Fruit fly (Drosophila melanogaster): ENCODE results near the gene CG4911.

The CG4911 gene

dm6 chr3L:9028057-9028456 lies 44.5 kb downstream of the CG4911 start (continued):
- TF ChIP-seq unc-4 (GFP tag; IDR thresholded peaks at IDR 0.05; ENCODE audit: partially characterized antibody) (no peak), Nf-YB (GFP tag; optimal IDR thresholded peaks at IDR 0.05) (no peak), CG12942 (GFP tag; optimal IDR thresholded peaks at IDR 0.05) (no peak), D (optimal IDR thresholded peaks at IDR 0.05) (no peak), D (GFP tag; optimal IDR thresholded peaks at IDR 0.05) (peak; percentile 38), Dll (GFP tag; IDR thresholded peaks at IDR 0.05; ENCODE audit: partially characterized antibody) (no peak), pho (GFP tag; optimal IDR thresholded peaks at IDR 0.05) (no peak), CG1024 (GFP tag; IDR thresholded peaks at IDR 0.05) (peak; percentile 30; the same call in 1 of the 2 replicates), sim (GFP tag; IDR thresholded peaks at IDR 0.05) (no peak), tll (GFP tag; optimal IDR thresholded peaks at IDR 0.05) (no peak), dpn (GFP tag; optimal IDR thresholded peaks at IDR 0.05) (peak; percentile 33 to 48), vfl (GFP tag; optimal IDR thresholded peaks at IDR 0.05) (no peak), CG11695 (GFP tag; IDR thresholded peaks at IDR 0.05) (peak; percentile 23; the same call in 1 of the 3 replicates), lab (GFP tag; optimal IDR thresholded peaks at IDR 0.05) (no peak), CG3726 (GFP tag; IDR thresholded peaks at IDR 0.05) (no peak), gsb (GFP tag; IDR thresholded peaks at IDR 0.05) (no peak), CG10959 (GFP tag; IDR thresholded peaks at IDR 0.05) (peak; percentile 72), CG1792 (GFP tag; optimal IDR thresholded peaks at IDR 0.05) (no peak), CG6689 (GFP tag; IDR thresholded peaks at IDR 0.05) (0 out of 2 replicates have a peak, but pooled peaks have one; percentile 33), tgo (GFP tag; IDR thresholded peaks at IDR 0.05) (0 out of 3 replicates have a peak, but pooled peaks have one; percentile 37), NFAT (GFP tag; IDR thresholded peaks at IDR 0.05) (no peak), HLH54F (GFP tag; optimal IDR thresholded peaks at IDR 0.05) (no peak), CG11398 (GFP tag; optimal IDR thresholded peaks at IDR 0.05) (peak; percentile 8), HmgD (GFP tag; optimal IDR thresholded peaks at IDR 0.05) (no peak), CG4730 (GFP tag; IDR thresholded peaks at IDR 0.05) (no peak), Chrac-16 (GFP tag; optimal IDR thresholded peaks at IDR 0.05) (peak; percentile 21), Hsf (GFP tag; optimal IDR thresholded peaks at IDR 0.05) (peak; percentile 43), wek (GFP tag; optimal IDR thresholded peaks at IDR 0.05) (no peak), NC2β (GFP tag; optimal IDR thresholded peaks at IDR 0.05) (peak; percentile 28), bsh (GFP tag; optimal IDR thresholded peaks at IDR 0.05) (peak in 1 of 2 experiments; percentile 79), CG31224 (GFP tag; IDR thresholded peaks at IDR 0.05) (no peak), prd (optimal IDR thresholded peaks at IDR 0.05) (no peak), prd (GFP tag; IDR thresholded peaks at IDR 0.05) (peak; percentile 61; the same call in 2 of the 3 replicates), CG9437 (GFP tag; optimal IDR thresholded peaks at IDR 0.05) (peak; percentile 3), sens (GFP tag) (peak; percentile 95), sqz (GFP tag; optimal IDR thresholded peaks at IDR 0.05) (no peak), CG5953 (GFP tag; IDR thresholded peaks at IDR 0.05) (0 out of 2 replicates have a peak, but pooled peaks have one; percentile 6), CG13775 (GFP tag; optimal IDR thresholded peaks at IDR 0.05) (peak; percentile 35), dmrt11E (tag; optimal IDR thresholded peaks at IDR 0.05) (peak; percentile 85), CG13424 (tag; optimal IDR thresholded peaks at IDR 0.05) (peak; percentile 59), zfh2 (GFP tag; optimal IDR thresholded peaks at IDR 0.05) (no peak), CG12299 (tag; optimal IDR thresholded peaks at IDR 0.05) (no peak), pan (optimal IDR thresholded peaks at IDR 0.05) (no peak), pan (GFP tag; optimal IDR thresholded peaks at IDR 0.05 in 1 of 2, IDR thresholded peaks at IDR 0.05 in 1 of 2) (peak in 1 of 2 experiments; percentile 47), stc (GFP tag; IDR thresholded peaks at IDR 0.05) (peak; percentile 20; the same call in 1 of the 2 replicates), fd102C (GFP tag; optimal IDR thresholded peaks at IDR 0.05) (peak; percentile 16), CG7357 (GFP tag; IDR thresholded peaks at IDR 0.05) (no peak), stwl (tag; optimal IDR thresholded peaks at IDR 0.05) (no peak), ato (GFP tag; IDR thresholded peaks at IDR 0.05; ENCODE audit: partially characterized antibody) (no peak), HLHmδ (GFP tag; optimal IDR thresholded peaks at IDR 0.05) (no peak), emc (GFP tag; optimal IDR thresholded peaks at IDR 0.05) (no peak), ase (GFP tag; IDR thresholded peaks at IDR 0.05) (0 out of 3 replicates have a peak, but pooled peaks have one; percentile 28)
